Fruit fly (Drosophila melanogaster) whole organism, prepupa: Measurements from ENCODE around the gene Mpi.
A peak's percentile ranks its signal among the peaks of the same experiment; 100 is the strongest.

Source experiments
- Blimp-1 ChIP-seq: fragments of 200-800 bp; sonication (Bioruptor generic); optimal IDR thresholded peaks from 3 replicates; lab custom pipeline; 2017; ENCODE audit warnings: missing biosample characterization, missing genetic modification characterization, mild to moderate bottlenecking, moderate library complexity, missing genetic modification reagents
- CG11294 ChIP-seq: fragments of 200-800 bp; sonication (Bioruptor generic); IDR thresholded peaks from 2 replicates; pipeline ENCODE4 v1.3.6; 2022; ENCODE audit warnings: missing biosample characterization, missing genetic modification characterization
- CG6163 ChIP-seq: fragments of 200-800 bp; sonication (Bioruptor generic); IDR thresholded peaks from 3 replicates; pipeline ENCODE4 v1.3.6; 2022; ENCODE audit warnings: missing biosample characterization, missing genetic modification characterization
- CG7368 ChIP-seq: fragments of 200-800 bp; sonication (Bioruptor generic); optimal IDR thresholded peaks from 3 replicates; lab custom pipeline; 2016; ENCODE audit warnings: missing biosample characterization, missing genetic modification characterization
- Gug ChIP-seq: fragments of 200-800 bp; sonication (Bioruptor generic); IDR thresholded peaks from 2 replicates; pipeline ENCODE4 v1.3.6; 2022; ENCODE audit warnings: missing biosample characterization, missing genetic modification characterization
- fd85E ChIP-seq: fragments of 200-800 bp; sonication (Bioruptor generic); optimal IDR thresholded peaks from 3 replicates; lab custom pipeline; 2016; ENCODE audit warnings: missing biosample characterization, missing genetic modification characterization
- fkh ChIP-seq: fragments of 200-800 bp; sonication (Bioruptor generic); optimal IDR thresholded peaks from 3 replicates; lab custom pipeline; 2017; ENCODE audit warnings: missing biosample characterization, mild to moderate bottlenecking, missing genetic modification characterization, moderate library complexity

DNA sequence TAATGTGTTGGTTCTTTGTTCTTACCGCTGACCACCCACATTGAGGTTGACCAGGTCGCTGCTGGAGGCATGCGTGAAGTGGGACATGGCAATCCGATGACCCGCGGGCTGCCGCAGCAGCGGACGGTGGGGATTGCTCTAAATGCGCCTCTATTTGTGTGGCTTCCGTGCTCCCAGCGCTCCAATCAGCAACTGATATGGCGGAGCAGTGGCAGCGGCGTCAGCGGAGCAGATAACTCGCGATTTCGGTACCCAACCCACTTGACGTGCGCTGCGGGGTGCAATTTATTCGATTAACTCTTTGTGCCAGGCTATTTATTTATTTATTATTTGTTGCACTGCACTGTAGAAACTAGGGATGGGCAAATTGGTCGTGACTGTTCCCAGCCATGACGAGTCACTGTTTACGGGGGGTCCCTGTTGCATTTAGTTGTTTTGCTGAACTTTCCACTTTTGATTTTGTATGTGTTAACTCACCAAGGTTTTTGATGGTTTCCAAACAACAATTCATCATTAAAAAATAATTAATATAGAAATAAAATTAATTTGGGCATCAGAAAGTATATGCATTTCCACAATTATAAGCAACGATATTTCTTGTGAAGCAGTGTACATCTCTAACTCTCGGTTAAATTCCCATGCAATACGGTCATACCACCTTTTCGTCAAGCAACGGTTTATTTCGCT is 41.4 kb downstream of the Mpi start, which contains the start of the genes CG9467 and CG8526:
- TF ChIP-seq Gug (GFP tag; lab: Robert Waterston, UW) (no peak), fkh (GFP tag; lab: Kevin White, UChicago) (peak; percentile 85), CG7368 (GFP tag; lab: Kevin White, UChicago) (no peak), fd85E (GFP tag; lab: Kevin White, UChicago) (no peak), CG6163 (GFP tag; lab: Robert Waterston, UW) (0 out of 3 replicates have a peak, but pooled peaks have one; percentile 34), Blimp-1 (GFP tag; lab: Kevin White, UChicago) (peak; percentile 29), CG11294 (GFP tag; lab: Robert Waterston, UW) (no peak; the same call in 1 of the 2 replicates)
